Worm (Caenorhabditis elegans): ENCODE data around the gene Y82E9BL.5.

DNA sequence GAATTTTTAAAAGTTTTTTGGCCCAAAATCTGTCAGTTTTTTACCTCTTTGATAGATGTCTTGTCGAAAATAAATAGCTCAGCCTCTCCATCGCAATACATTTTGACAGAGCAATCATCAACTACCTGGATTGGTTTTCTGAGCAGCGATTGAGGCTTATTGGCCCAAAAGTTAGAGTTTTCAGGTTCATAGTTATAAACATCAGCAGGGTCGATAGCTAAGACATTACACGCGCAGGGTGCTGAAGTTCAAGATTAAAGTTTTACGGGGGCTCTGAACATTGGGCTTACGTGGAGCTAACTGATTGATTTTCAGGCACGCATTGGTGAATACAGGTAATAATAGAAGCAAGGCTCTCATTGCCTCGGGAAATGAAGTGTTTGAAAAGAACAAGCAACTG, 12.2 kb upstream of the Y82E9BL.5 start, which contains the start of gene Y82E9BR.9:
- TF ChIP-seq fos-1 (tag; optimal IDR thresholded peaks at IDR 0.05), result no peak
- TF ChIP-seq nhr-12 (tag; optimal IDR thresholded peaks at IDR 0.05), result no peak
- no peak for TF ChIP-seq nhr-77 (tag; optimal IDR thresholded peaks at IDR 0.05)
- TF ChIP-seq unc-39 (tag; optimal IDR thresholded peaks at IDR 0.05), result no peak
- TF ChIP-seq nhr-11 (tag; optimal IDR thresholded peaks at IDR 0.05), result no peak
- TF ChIP-seq ceh-16 (tag; optimal IDR thresholded peaks at IDR 0.05), result no peak
- no peak for TF ChIP-seq mdl-1 (tag; optimal IDR thresholded peaks at IDR 0.05)
- TF ChIP-seq snpc-4 (tag; optimal IDR thresholded peaks at IDR 0.05), result no peak
- no peak for TF ChIP-seq ztf-4 (tag; optimal IDR thresholded peaks at IDR 0.05)
- TF ChIP-seq zag-1 (tag; optimal IDR thresholded peaks at IDR 0.05), result no peak
